Fruit fly (Drosophila melanogaster) whole organism, prepupa: ENCODE results near the gene lute.

Source experiments
- Blimp-1 ChIP-seq: fragments of 200-800 bp; sonication (Bioruptor generic); optimal IDR thresholded peaks from 3 replicates; lab custom pipeline; 2017; ENCODE audit warnings: missing biosample characterization, missing genetic modification characterization, mild to moderate bottlenecking, moderate library complexity, missing genetic modification reagents
- CG3032 ChIP-seq: fragments of 200-800 bp; optimal IDR thresholded peaks from 2 replicates; lab custom pipeline; 2019; ENCODE audit warnings: missing biosample characterization, mild to moderate bottlenecking, missing genetic modification characterization, moderate library complexity
- CG6276 ChIP-seq: fragments of 200-800 bp; sonication (Bioruptor generic); optimal IDR thresholded peaks from 2 replicates; lab custom pipeline; 2017; ENCODE audit warnings: missing biosample characterization, mild to moderate bottlenecking, missing genetic modification characterization
- CG6854 ChIP-seq: fragments of 200-800 bp; sonication (Bioruptor generic); optimal IDR thresholded peaks from 2 replicates; lab custom pipeline; 2017; ENCODE audit warnings: missing biosample characterization, mild to moderate bottlenecking, missing genetic modification characterization
- OdsH ChIP-seq: fragments of 200-800 bp; sonication (Bioruptor generic); optimal IDR thresholded peaks from 3 replicates; lab custom pipeline; 2016; ENCODE audit warnings: missing biosample characterization, missing genetic modification characterization
- Smox ChIP-seq: fragments of 200-800 bp; sonication (Bioruptor generic); optimal IDR thresholded peaks from 3 replicates; lab custom pipeline; 2016; ENCODE audit warnings: missing biosample characterization, missing genetic modification characterization
- lz ChIP-seq: fragments of 200-800 bp; sonication (Bioruptor generic); optimal IDR thresholded peaks from 3 replicates; lab custom pipeline; 2016; ENCODE audit warnings: missing biosample characterization, missing genetic modification characterization

DNA sequence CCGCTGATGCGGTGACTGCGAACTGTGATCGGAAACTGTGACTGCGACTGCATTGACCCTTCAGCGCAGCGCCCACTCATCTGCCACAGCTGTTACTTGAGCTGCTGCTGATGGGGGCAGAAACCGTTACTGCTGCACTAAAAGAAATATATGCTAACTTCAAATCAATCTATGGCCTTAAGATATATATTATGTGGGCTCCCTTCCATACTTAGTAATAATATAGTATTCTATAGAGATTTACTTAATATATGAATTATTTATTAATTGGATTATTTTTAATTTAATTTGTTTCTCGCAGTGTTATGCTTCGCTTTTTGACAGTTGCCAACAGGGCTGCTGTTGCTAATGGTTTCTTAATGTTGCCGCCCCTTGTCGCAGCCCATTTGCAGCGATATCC is 693 bp upstream of the lute start:
- no peak for TF ChIP-seq CG3032 (tag; lab: Kevin White, UChicago)
- TF ChIP-seq Smox: no peak
- TF ChIP-seq lz: no peak
- TF ChIP-seq OdsH (GFP tag; lab: Kevin White, UChicago): no peak
- no peak for TF ChIP-seq CG6854 (GFP tag; lab: Kevin White, UChicago)
- no peak for TF ChIP-seq Blimp-1 (GFP tag; lab: Kevin White, UChicago)
- TF ChIP-seq CG6276: no peak
